Worm (Caenorhabditis elegans) whole organism, L4 larva: ENCODE data around the gene zfp-3.

Experiments used
- egl-27 ChIP-seq: sonication (generic microtip); optimal IDR thresholded peaks from 3 replicates; lab custom pipeline; 2017; ENCODE audit warnings: missing biosample characterization, missing genetic modification reagents, missing genetic modification characterization
- tra-1 ChIP-seq: fragments of 200-800 bp; sonication (Bioruptor generic); IDR thresholded peaks from 2 replicates; pipeline ENCODE4 v1.3.6; 2022; ENCODE audit warnings: missing genetic modification reagents, missing genetic modification characterization, missing compliant biosample characterization
- unc-62 ChIP-seq, 3 experiments: fragments of 150-350 bp in 1 of 3; sonication (generic microtip); optimal IDR thresholded peaks in 2 of 3; peaks in 1 of 3; 1 replicate in 1 of 3; 2 replicates in 2 of 3; lab custom pipeline; 2014 to 2017; ENCODE audit warnings: missing biosample characterization in 3 of 3, missing genetic modification characterization in 3 of 3, missing genetic modification reagents in 3 of 3, missing genotype in 1 of 3

DNA sequence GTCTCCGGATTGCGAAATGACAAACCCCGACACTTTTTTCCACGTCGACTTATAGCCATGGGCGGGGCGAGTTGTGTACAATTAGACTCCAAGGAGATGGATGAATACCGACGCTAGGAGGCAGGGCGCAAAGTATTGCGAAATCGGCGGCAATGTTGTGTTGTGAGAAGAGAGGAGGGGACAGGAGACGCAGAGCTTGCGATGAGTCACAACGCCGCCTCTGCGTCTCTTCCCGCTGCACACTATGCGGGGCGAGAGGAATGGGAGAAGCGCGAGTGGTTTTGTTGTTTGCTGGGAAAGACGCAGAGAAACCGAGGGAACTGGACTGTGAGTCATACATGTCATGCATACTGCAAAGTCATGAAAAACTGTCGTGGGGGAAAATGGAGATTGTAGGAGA, 7.9 kb upstream of the zfp-3 start:
- TF ChIP-seq tra-1 (GFP tag; lab: Robert Waterston, UW) (peak; percentile 84), egl-27 (tag; lab: Kevin White, UChicago) (no peak), unc-62 (GFP tag; optimal IDR thresholded peaks at IDR 0.05 in 1 of 2; lab: Kevin White, UChicago) (peak in 1 of 2 experiments; percentile 97), unc-62 (tag; optimal IDR thresholded peaks at IDR 0.05; lab: Kevin White, UChicago) (no peak)
